Fruit fly (Drosophila melanogaster) whole organism, prepupa: Measurements from ENCODE around the gene CG6432.

Experiments used
- Blimp-1 ChIP-seq: fragments of 200-800 bp; sonication (Bioruptor generic); optimal IDR thresholded peaks from 3 replicates; lab custom pipeline; 2017; ENCODE audit warnings: missing biosample characterization, missing genetic modification characterization, mild to moderate bottlenecking, moderate library complexity, missing genetic modification reagents
- CG10631 ChIP-seq: fragments of 200-800 bp; sonication (Bioruptor generic); optimal IDR thresholded peaks from 2 replicates; lab custom pipeline; 2016; ENCODE audit warnings: missing biosample characterization, missing genetic modification characterization
- CG11294 ChIP-seq: fragments of 200-800 bp; sonication (Bioruptor generic); IDR thresholded peaks from 2 replicates; pipeline ENCODE4 v1.3.6; 2022; ENCODE audit warnings: missing biosample characterization, missing genetic modification characterization
- CG11762 ChIP-seq: fragments of 200-800 bp; sonication (Bioruptor generic); optimal IDR thresholded peaks from 3 replicates; lab custom pipeline; 2016; ENCODE audit warnings: missing biosample characterization, missing genetic modification characterization; ENCODE audit not compliant: insufficient read depth
- CG11902 ChIP-seq: fragments of 200-800 bp; sonication (Bioruptor generic); optimal IDR thresholded peaks from 3 replicates; lab custom pipeline; 2016; ENCODE audit warnings: missing biosample characterization, missing genetic modification characterization
- CG15336 ChIP-seq: fragments of 200-800 bp; sonication (Bioruptor generic); IDR thresholded peaks from 2 replicates; pipeline ENCODE4 v1.3.6; 2022; ENCODE audit warnings: missing biosample characterization, missing genetic modification characterization
- CG16779 ChIP-seq: fragments of 200-800 bp; sonication (Bioruptor generic); optimal IDR thresholded peaks from 3 replicates; lab custom pipeline; 2017; ENCODE audit warnings: missing biosample characterization, mild to moderate bottlenecking, missing genetic modification characterization
- CG3032 ChIP-seq: fragments of 200-800 bp; optimal IDR thresholded peaks from 2 replicates; lab custom pipeline; 2019; ENCODE audit warnings: missing biosample characterization, mild to moderate bottlenecking, missing genetic modification characterization, moderate library complexity
- CG31627 ChIP-seq: fragments of 200-800 bp; sonication (Bioruptor generic); optimal IDR thresholded peaks from 3 replicates; lab custom pipeline; 2016; ENCODE audit warnings: missing biosample characterization, missing genetic modification characterization
- CG32006 ChIP-seq: fragments of 200-800 bp; sonication (Bioruptor generic); optimal IDR thresholded peaks from 3 replicates; lab custom pipeline; 2017; ENCODE audit warnings: missing biosample characterization, mild to moderate bottlenecking, missing genetic modification characterization
- CG34406 ChIP-seq: fragments of 200-800 bp; sonication (Bioruptor generic); optimal IDR thresholded peaks from 3 replicates; lab custom pipeline; 2016; ENCODE audit warnings: missing biosample characterization, missing genetic modification characterization
- CG3919 ChIP-seq: fragments of 200-800 bp; sonication (Bioruptor generic); optimal IDR thresholded peaks from 3 replicates; lab custom pipeline; 2016; ENCODE audit warnings: missing biosample characterization, missing genetic modification characterization
- CG4318 ChIP-seq: fragments of 200-800 bp; sonication (Bioruptor generic); optimal IDR thresholded peaks from 3 replicates; lab custom pipeline; 2017; ENCODE audit warnings: missing biosample characterization, mild to moderate bottlenecking, missing genetic modification characterization
- CG6163 ChIP-seq: fragments of 200-800 bp; sonication (Bioruptor generic); IDR thresholded peaks from 3 replicates; pipeline ENCODE4 v1.3.6; 2022; ENCODE audit warnings: missing biosample characterization, missing genetic modification characterization
- CG6276 ChIP-seq: fragments of 200-800 bp; sonication (Bioruptor generic); optimal IDR thresholded peaks from 2 replicates; lab custom pipeline; 2017; ENCODE audit warnings: missing biosample characterization, mild to moderate bottlenecking, missing genetic modification characterization
- CG6792 ChIP-seq: fragments of 200-800 bp; sonication (Bioruptor generic); optimal IDR thresholded peaks from 3 replicates; lab custom pipeline; 2016; ENCODE audit warnings: missing biosample characterization, missing genetic modification characterization
- CG6808 ChIP-seq: fragments of 200-800 bp; sonication (Bioruptor generic); optimal IDR thresholded peaks from 3 replicates; lab custom pipeline; 2017; ENCODE audit warnings: missing biosample characterization, missing genetic modification characterization, mild to moderate bottlenecking, moderate library complexity, missing genetic modification reagents
- CG8319 ChIP-seq: fragments of 200-800 bp; sonication (Bioruptor generic); optimal IDR thresholded peaks from 3 replicates; lab custom pipeline; 2016; ENCODE audit warnings: missing biosample characterization, missing genetic modification characterization
- CG8632 ChIP-seq: fragments of 200-800 bp; sonication (Bioruptor generic); optimal IDR thresholded peaks from 3 replicates; lab custom pipeline; 2016; ENCODE audit warnings: missing biosample characterization, missing genetic modification characterization
- CG9139 ChIP-seq: fragments of 200-800 bp; sonication (Bioruptor generic); optimal IDR thresholded peaks from 3 replicates; lab custom pipeline; 2017; ENCODE audit warnings: missing biosample characterization, mild to moderate bottlenecking, missing genetic modification characterization
- Eip78C ChIP-seq: fragments of 200-800 bp; sonication (Bioruptor generic); peaks from one replicate; lab custom pipeline; 2016; ENCODE audit warnings: missing biosample characterization, missing genetic modification characterization
- Ets96B ChIP-seq: fragments of 200-800 bp; optimal IDR thresholded peaks from 2 replicates; lab custom pipeline; 2019; ENCODE audit warnings: missing biosample characterization, mild to moderate bottlenecking, missing genetic modification characterization, moderate library complexity
- Gug ChIP-seq: fragments of 200-800 bp; sonication (Bioruptor generic); IDR thresholded peaks from 2 replicates; pipeline ENCODE4 v1.3.6; 2022; ENCODE audit warnings: missing biosample characterization, missing genetic modification characterization
- Hr38 ChIP-seq: sonication (Bioruptor generic); optimal IDR thresholded peaks from 2 replicates; lab custom pipeline; 2016; ENCODE audit warnings: missing biosample characterization, missing genetic modification characterization
- Hr4 ChIP-seq: fragments of 200-800 bp; sonication (Bioruptor generic); optimal IDR thresholded peaks from 3 replicates; lab custom pipeline; 2016; ENCODE audit warnings: missing biosample characterization, missing genetic modification characterization
- Lpt ChIP-seq: fragments of 200-800 bp; sonication (Bioruptor generic); optimal IDR thresholded peaks from 3 replicates; lab custom pipeline; 2016; ENCODE audit warnings: missing biosample characterization, missing genetic modification characterization
- Met ChIP-seq: fragments of 200-800 bp; sonication (Bioruptor generic); optimal IDR thresholded peaks from 3 replicates; lab custom pipeline; 2016; ENCODE audit warnings: missing biosample characterization, missing genetic modification characterization
- OdsH ChIP-seq: fragments of 200-800 bp; sonication (Bioruptor generic); optimal IDR thresholded peaks from 3 replicates; lab custom pipeline; 2016; ENCODE audit warnings: missing biosample characterization, missing genetic modification characterization
- Sox15 ChIP-seq: fragments of 200-800 bp; sonication (Bioruptor generic); optimal IDR thresholded peaks from 3 replicates; lab custom pipeline; 2016; ENCODE audit warnings: missing biosample characterization, missing genetic modification characterization
- acj6 ChIP-seq: fragments of 200-800 bp; sonication (Bioruptor generic); optimal IDR thresholded peaks from 3 replicates; lab custom pipeline; 2016; ENCODE audit warnings: missing biosample characterization, missing genetic modification characterization
- cyc ChIP-seq: fragments of 200-800 bp; sonication (Bioruptor generic); optimal IDR thresholded peaks from 3 replicates; lab custom pipeline; 2016; ENCODE audit warnings: missing biosample characterization, missing genetic modification characterization
- dsx ChIP-seq: fragments of 200-800 bp; optimal IDR thresholded peaks from 3 replicates; lab custom pipeline; 2019; ENCODE audit warnings: missing biosample characterization, mild to moderate bottlenecking, missing genetic modification characterization, moderate library complexity; ENCODE audit not compliant: poor library complexity, severe bottlenecking
- esn ChIP-seq: fragments of 200-800 bp; sonication (Bioruptor generic); optimal IDR thresholded peaks from 2 replicates; lab custom pipeline; 2016; ENCODE audit warnings: missing biosample characterization, mild to moderate bottlenecking, missing genetic modification characterization, moderate library complexity
- fd59A ChIP-seq: fragments of 200-800 bp; sonication (Bioruptor generic); optimal IDR thresholded peaks from 2 replicates; lab custom pipeline; 2017; ENCODE audit warnings: missing biosample characterization, mild to moderate bottlenecking, missing genetic modification characterization, missing genetic modification reagents
- lz ChIP-seq: fragments of 200-800 bp; sonication (Bioruptor generic); optimal IDR thresholded peaks from 3 replicates; lab custom pipeline; 2016; ENCODE audit warnings: missing biosample characterization, missing genetic modification characterization
- net ChIP-seq: fragments of 200-800 bp; sonication (Bioruptor generic); optimal IDR thresholded peaks from 3 replicates; lab custom pipeline; 2016; ENCODE audit warnings: missing biosample characterization, missing genetic modification characterization
- pdm3 ChIP-seq: fragments of 200-800 bp; sonication (Bioruptor generic); optimal IDR thresholded peaks from 3 replicates; lab custom pipeline; 2016; ENCODE audit warnings: missing biosample characterization, missing genetic modification characterization
- spab ChIP-seq: fragments of 200-800 bp; sonication (Bioruptor generic); optimal IDR thresholded peaks from 2 replicates; lab custom pipeline; 2017; ENCODE audit warnings: missing biosample characterization, mild to moderate bottlenecking, missing genetic modification characterization, missing genetic modification reagents
- ss ChIP-seq, 2 experiments: fragments of 200-800 bp; sonication (Bioruptor generic); optimal IDR thresholded peaks; 2 replicates in 1 of 2; 3 replicates in 1 of 2; lab custom pipeline; 2017 to 2018; ENCODE audit warnings: mild to moderate bottlenecking in 2 of 2, missing biosample characterization in 2 of 2, missing genetic modification characterization in 2 of 2, moderate library complexity in 1 of 2
- svp ChIP-seq: fragments of 200-800 bp; sonication (Bioruptor generic); peaks from one replicate; lab custom pipeline; 2016; ENCODE audit warnings: missing biosample characterization, missing genetic modification characterization
- vri ChIP-seq: fragments of 200-800 bp; sonication (Bioruptor generic); optimal IDR thresholded peaks from 3 replicates; lab custom pipeline; 2016; ENCODE audit warnings: missing biosample characterization, mild to moderate bottlenecking, missing genetic modification characterization

The CG6432 gene

DNA sequence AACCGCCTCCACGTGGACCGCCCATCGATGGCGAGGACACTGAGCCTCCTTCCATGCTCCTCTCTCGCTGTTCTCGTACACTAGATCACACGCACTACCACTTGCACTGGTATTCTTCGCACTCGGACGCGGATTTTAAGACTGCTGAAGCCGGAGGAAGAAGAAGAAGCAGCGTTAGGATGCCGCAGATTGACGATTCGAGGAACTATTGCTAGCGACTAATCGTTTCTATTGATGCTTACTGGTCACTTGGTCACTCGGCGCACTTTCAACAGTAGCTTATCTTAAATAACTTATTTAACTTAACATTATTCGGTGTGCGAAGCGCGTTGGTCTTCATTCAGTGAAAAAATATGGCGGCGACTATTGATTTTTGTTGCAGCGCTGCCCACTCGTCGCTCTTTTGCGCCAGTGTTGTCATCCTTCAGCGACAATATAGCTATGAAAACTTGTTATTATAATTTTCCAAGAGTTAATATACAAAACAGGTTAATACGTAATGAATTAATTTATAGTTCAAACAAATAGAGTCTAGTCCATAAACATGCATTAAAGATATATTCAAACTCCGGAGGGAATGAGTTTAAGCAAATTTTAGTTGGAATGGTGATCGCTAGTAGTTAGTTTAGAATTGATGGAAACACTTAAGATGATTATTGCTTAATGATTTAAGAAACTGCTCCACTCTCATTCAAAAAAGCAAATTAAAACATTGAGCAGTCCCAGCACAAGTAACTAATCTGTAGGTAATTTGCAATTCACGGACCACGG lies 11.9 kb downstream of the CG6432 start, which contains the start of the genes CG5746 and CG6454:
TSS of gene CG5746 (minus strand) at position 372 of the 771 bp plus-strand sequence.
TSS of gene CG6454 (plus strand) at position 763 of the 771 bp plus-strand sequence.
- TF ChIP-seq spab (GFP tag; lab: Kevin White, UChicago), result no peak
- TF ChIP-seq ss (GFP tag; optimal IDR thresholded peaks at IDR 0.05; lab: Kevin White, UChicago), result no peak
- no peak for TF ChIP-seq CG6792 (GFP tag; lab: Kevin White, UChicago)
- no peak for TF ChIP-seq fd59A (GFP tag; lab: Kevin White, UChicago)
- TF ChIP-seq CG34406 (GFP tag; lab: Kevin White, UChicago), result no peak
- peak; percentile 47 for TF ChIP-seq Sox15 (GFP tag; lab: Kevin White, UChicago)
- no peak for TF ChIP-seq CG6276 (GFP tag; lab: Kevin White, UChicago)
- no peak for TF ChIP-seq Met
- no peak for TF ChIP-seq CG3032 (tag; lab: Kevin White, UChicago)
- peak; percentile 75 for TF ChIP-seq lz (GFP tag; lab: Kevin White, UChicago)
- TF ChIP-seq OdsH (GFP tag; lab: Kevin White, UChicago), result no peak
- no peak for TF ChIP-seq CG6163
- TF ChIP-seq CG11762 (GFP tag; lab: Kevin White, UChicago), result no peak
- no peak for TF ChIP-seq CG32006 (GFP tag; lab: Kevin White, UChicago)
- no peak for TF ChIP-seq CG3919
- TF ChIP-seq CG8319 (GFP tag; lab: Kevin White, UChicago), result no peak
- TF ChIP-seq CG11902 (GFP tag; lab: Kevin White, UChicago), result peak; percentile 44
- TF ChIP-seq CG16779 (tag; lab: Kevin White, UChicago), result no peak
- no peak for TF ChIP-seq Lpt (GFP tag; lab: Kevin White, UChicago)
- no peak for TF ChIP-seq CG8632 (GFP tag; lab: Kevin White, UChicago)
- no peak for TF ChIP-seq Eip78C (GFP tag; lab: Kevin White, UChicago)
- peak; percentile 18; the same call in 1 of the 2 replicates for TF ChIP-seq CG11294 (GFP tag; lab: Robert Waterston, UW)
- TF ChIP-seq Hr4 (GFP tag; lab: Kevin White, UChicago), result no peak
- peak; percentile 61 for TF ChIP-seq cyc
- no peak for TF ChIP-seq CG4318 (GFP tag; lab: Kevin White, UChicago)
- TF ChIP-seq CG31627 (GFP tag; lab: Kevin White, UChicago), result peak; percentile 79
- no peak for TF ChIP-seq Blimp-1 (GFP tag; lab: Kevin White, UChicago)
- no peak for TF ChIP-seq CG9139
- peak; percentile 76 for TF ChIP-seq esn (GFP tag; lab: Kevin White, UChicago)
- no peak for TF ChIP-seq vri (GFP tag; lab: Kevin White, UChicago)
- TF ChIP-seq dsx (GFP tag; lab: Kevin White, UChicago), result no peak
- TF ChIP-seq Hr38 (GFP tag; lab: Kevin White, UChicago), result no peak
- TF ChIP-seq CG10631 (GFP tag; lab: Kevin White, UChicago), result no peak
- TF ChIP-seq CG15336 (GFP tag; lab: Robert Waterston, UW), result no peak
- TF ChIP-seq Gug, result 0 out of 2 replicates have a peak, but pooled peaks have one; percentile 9
- TF ChIP-seq svp (GFP tag; lab: Kevin White, UChicago), result no peak
- no peak for TF ChIP-seq net (GFP tag; lab: Kevin White, UChicago)
- TF ChIP-seq acj6 (GFP tag; lab: Kevin White, UChicago), result no peak
- no peak for TF ChIP-seq Ets96B (tag; lab: Kevin White, UChicago)

DNA sequence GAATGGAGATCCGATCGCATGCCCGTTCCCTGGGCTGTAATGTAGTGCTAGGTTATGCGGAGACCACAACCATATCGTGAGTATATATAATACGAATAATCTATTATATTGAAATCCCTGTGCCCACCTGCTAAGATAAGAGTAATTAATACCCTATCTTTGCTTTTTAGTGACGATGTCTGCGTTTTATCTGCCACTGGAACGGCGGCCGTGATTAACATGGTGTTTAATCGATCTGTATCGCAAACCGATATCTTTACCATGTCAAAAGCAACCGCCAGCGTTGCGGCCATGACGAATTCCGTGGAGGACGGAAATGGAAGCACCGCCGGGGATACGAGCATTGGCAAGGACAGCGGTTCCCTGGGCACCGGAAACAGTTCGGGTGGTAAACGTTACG lies 16.7 kb downstream of the CG6432 start:
- no peak for TF ChIP-seq svp (GFP tag; lab: Kevin White, UChicago)
- no peak for TF ChIP-seq cyc
- TF ChIP-seq pdm3 (GFP tag; lab: Kevin White, UChicago), result no peak
- no peak for TF ChIP-seq CG10631 (GFP tag; lab: Kevin White, UChicago)
- TF ChIP-seq OdsH (GFP tag; lab: Kevin White, UChicago), result no peak
- no peak for TF ChIP-seq CG6808 (GFP tag; lab: Kevin White, UChicago)
- TF ChIP-seq CG16779 (tag; lab: Kevin White, UChicago), result no peak
